Fruit fly (Drosophila melanogaster) whole organism: Measurements from ENCODE around the gene Kap-alpha3.

Experiments used
- CG8478 ChIP-seq: fragments of >200 bp; optimal IDR thresholded peaks from 2 replicates; lab custom pipeline; 2018; ENCODE audit warnings: inconsistent platforms
- psq ChIP-seq: fragments of >200 bp; optimal IDR thresholded peaks from 2 replicates; lab custom pipeline; 2017
- usp ChIP-seq: fragments of >200 bp; optimal IDR thresholded peaks from 2 replicates; lab custom pipeline; 2017; ENCODE audit warnings: missing biosample characterization, missing genetic modification characterization, mixed read lengths

- TF ChIP-seq CG8478 (lab: Kevin White, UChicago) (no peak), usp (GFP tag; lab: Kevin White, UChicago) (no peak), psq (no peak)
Measured at dm6 chr3R:9612217-9612616, 34.7 kb upstream of the Kap-alpha3 start.
